Fruit fly (Drosophila melanogaster) whole organism: ENCODE data around the gene Npc2h.

Source experiments
- pan ChIP-seq: fragments of >200 bp; optimal IDR thresholded peaks from 2 replicates; lab custom pipeline; 2017
- psq ChIP-seq: fragments of >200 bp; optimal IDR thresholded peaks from 2 replicates; lab custom pipeline; 2017

DNA sequence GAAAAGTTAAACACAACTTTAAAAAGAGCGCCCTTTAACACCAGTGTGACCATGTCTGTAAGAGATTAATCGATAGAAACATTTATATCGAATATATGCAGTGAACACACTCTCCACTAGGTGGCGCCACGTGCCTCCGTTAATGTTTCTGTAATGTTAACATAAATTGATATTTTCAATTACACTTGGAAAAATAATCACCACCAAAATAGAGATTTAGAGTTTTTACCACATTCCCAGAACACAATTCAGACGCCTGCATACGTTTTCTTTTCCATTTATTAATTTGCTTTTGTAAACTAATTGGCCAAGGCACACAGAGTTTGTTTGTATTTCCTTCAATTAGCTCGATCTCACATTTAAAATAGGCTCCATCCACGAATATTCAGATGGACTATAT lies 43.3 kb upstream of the Npc2h start:
- TF ChIP-seq psq (no peak), pan (lab: Kevin White, UChicago) (no peak)
